Worm (Caenorhabditis elegans) whole organism, L3 larva: ENCODE data around the gene parp-2.
A peak's percentile ranks its signal among the peaks of the same experiment; 100 is the strongest.

ENCODE experiments used
- R02D3.7 ChIP-seq: fragments of 150-350 bp; optimal IDR thresholded peaks from 2 replicates; lab custom pipeline; 2014; ENCODE audit warnings: missing biosample characterization, missing genetic modification characterization
- ZK546.5 ChIP-seq: sonication (generic microtip); optimal IDR thresholded peaks from 2 replicates; lab custom pipeline; 2017; ENCODE audit warnings: missing biosample characterization, missing genetic modification characterization
- aly-2 ChIP-seq: fragments of 150-350 bp; optimal IDR thresholded peaks from 2 replicates; lab custom pipeline; 2014; ENCODE audit warnings: missing biosample characterization, missing genetic modification characterization
- ama-1 ChIP-seq: fragments of 150-350 bp; optimal IDR thresholded peaks from 2 replicates; lab custom pipeline; 2018
- ceh-28 ChIP-seq: fragments of 150-350 bp; optimal IDR thresholded peaks from 2 replicates; lab custom pipeline; 2014; ENCODE audit warnings: missing biosample characterization, missing genetic modification reagents, missing genetic modification characterization
- ceh-82 ChIP-seq: fragments of 150-350 bp; optimal IDR thresholded peaks from 2 replicates; lab custom pipeline; 2014; ENCODE audit warnings: missing biosample characterization, missing genetic modification characterization
- daf-12 ChIP-seq: fragments of 150-350 bp; optimal IDR thresholded peaks from 2 replicates; lab custom pipeline; 2014; ENCODE audit warnings: missing biosample characterization, missing genetic modification reagents, missing genetic modification characterization
- egl-27 ChIP-seq: sonication (generic microtip); optimal IDR thresholded peaks from 4 replicates; lab custom pipeline; 2017; ENCODE audit warnings: missing biosample characterization, missing genetic modification reagents, missing genetic modification characterization
- egl-5 ChIP-seq: fragments of 150-350 bp; optimal IDR thresholded peaks from 2 replicates; lab custom pipeline; 2017; ENCODE audit warnings: missing biosample characterization, missing genetic modification reagents, missing genetic modification characterization, inconsistent platforms
- elt-1 ChIP-seq: fragments of 150-350 bp; optimal IDR thresholded peaks from 2 replicates; lab custom pipeline; 2014; ENCODE audit warnings: missing biosample characterization, missing genetic modification characterization
- elt-2 ChIP-seq: sonication (generic microtip); optimal IDR thresholded peaks from 2 replicates; lab custom pipeline; 2016; ENCODE audit warnings: missing genetic modification reagents, mild to moderate bottlenecking, missing genetic modification characterization, missing compliant biosample characterization
- elt-3 ChIP-seq, 3 experiments: fragments of 150-350 bp in 1 of 3; sonication (generic microtip) in 2 of 3; optimal IDR thresholded peaks; 2 replicates in 2 of 3; 4 replicates in 1 of 3; lab custom pipeline; 2014 to 2017; ENCODE audit warnings: missing biosample characterization in 3 of 3, missing genetic modification characterization in 3 of 3
- eor-1 ChIP-seq, 2 experiments: fragments of 150-350 bp; optimal IDR thresholded peaks; 2 replicates each; lab custom pipeline; 2014 to 2018; ENCODE audit warnings: missing biosample characterization in 2 of 2, missing genetic modification characterization in 2 of 2
- fos-1 ChIP-seq: fragments of 150-350 bp; optimal IDR thresholded peaks from 2 replicates; lab custom pipeline; 2014; ENCODE audit warnings: missing biosample characterization, missing genetic modification characterization
- hmg-11 ChIP-seq: sonication (generic microtip); optimal IDR thresholded peaks from 2 replicates; lab custom pipeline; 2016; ENCODE audit warnings: missing genetic modification characterization, missing compliant biosample characterization
- lin-15B ChIP-seq: fragments of 150-350 bp; optimal IDR thresholded peaks from 2 replicates; lab custom pipeline; 2014; ENCODE audit warnings: missing biosample characterization, missing genetic modification characterization
- lin-39 ChIP-seq: fragments of 150-350 bp; optimal IDR thresholded peaks from 2 replicates; lab custom pipeline; 2018; ENCODE audit warnings: missing biosample characterization, missing genetic modification reagents, missing genetic modification characterization
- lsy-12 ChIP-seq: sonication (generic microtip); optimal IDR thresholded peaks from 2 replicates; lab custom pipeline; 2016; ENCODE audit warnings: mild to moderate bottlenecking, missing genetic modification characterization, missing compliant biosample characterization
- mdl-1 ChIP-seq: fragments of 150-350 bp; optimal IDR thresholded peaks from 2 replicates; lab custom pipeline; 2014; ENCODE audit warnings: missing biosample characterization, missing genetic modification characterization
- mml-1 ChIP-seq: fragments of 150-350 bp; sonication (generic microtip); optimal IDR thresholded peaks from 3 replicates; lab custom pipeline; 2014; ENCODE audit warnings: missing biosample characterization, missing genetic modification characterization
- nfya-1 ChIP-seq: sonication (generic microtip); optimal IDR thresholded peaks from 2 replicates; lab custom pipeline; 2017; ENCODE audit warnings: missing genetic modification characterization, mild to moderate bottlenecking, missing compliant biosample characterization, antibody characterized with exemption, moderate library complexity; ENCODE audit not compliant: insufficient read depth
- nhr-11 ChIP-seq: fragments of 150-350 bp; optimal IDR thresholded peaks from 2 replicates; lab custom pipeline; 2014; ENCODE audit warnings: missing biosample characterization, missing genetic modification characterization
- nhr-12 ChIP-seq: fragments of 150-350 bp; optimal IDR thresholded peaks from 2 replicates; lab custom pipeline; 2014; ENCODE audit warnings: missing biosample characterization, missing genetic modification characterization
- nhr-23 ChIP-seq: fragments of 150-350 bp; optimal IDR thresholded peaks from 2 replicates; lab custom pipeline; 2014; ENCODE audit warnings: missing biosample characterization, missing genetic modification reagents, missing genetic modification characterization
- nhr-237 ChIP-seq: fragments of 150-350 bp; optimal IDR thresholded peaks from 2 replicates; lab custom pipeline; 2014; ENCODE audit warnings: missing biosample characterization, missing genetic modification characterization
- nhr-25 ChIP-seq: sonication (generic microtip); optimal IDR thresholded peaks from 2 replicates; lab custom pipeline; 2017; ENCODE audit warnings: missing biosample characterization, missing genetic modification characterization
- nhr-28 ChIP-seq: fragments of 150-350 bp; optimal IDR thresholded peaks from 2 replicates; lab custom pipeline; 2014; ENCODE audit warnings: missing biosample characterization, missing genetic modification characterization
- nhr-43 ChIP-seq: sonication (generic microtip); optimal IDR thresholded peaks from 2 replicates; lab custom pipeline; 2016; ENCODE audit warnings: mild to moderate bottlenecking, missing genetic modification characterization, missing compliant biosample characterization; ENCODE audit not compliant: poor library complexity, severe bottlenecking
- nhr-67 ChIP-seq: fragments of 150-350 bp; optimal IDR thresholded peaks from 2 replicates; lab custom pipeline; 2014; ENCODE audit warnings: missing biosample characterization, missing genetic modification characterization
- nhr-76 ChIP-seq: fragments of 150-350 bp; sonication (generic microtip); optimal IDR thresholded peaks from 5 replicates; lab custom pipeline; 2014; ENCODE audit warnings: missing biosample characterization, missing genetic modification characterization
- pqm-1 ChIP-seq: fragments of 150-350 bp; optimal IDR thresholded peaks from 2 replicates; lab custom pipeline; 2017; ENCODE audit warnings: missing biosample characterization, missing genetic modification characterization, inconsistent platforms
- skn-1 ChIP-seq: fragments of 150-350 bp; optimal IDR thresholded peaks from 2 replicates; lab custom pipeline; 2014; ENCODE audit warnings: missing biosample characterization, missing genetic modification characterization
- tbx-2 ChIP-seq: sonication (generic microtip); optimal IDR thresholded peaks from 2 replicates; lab custom pipeline; 2016; ENCODE audit warnings: mild to moderate bottlenecking, missing genetic modification characterization, missing compliant biosample characterization
- unc-39 ChIP-seq: sonication (generic microtip); optimal IDR thresholded peaks from 4 replicates; lab custom pipeline; 2017; ENCODE audit warnings: missing biosample characterization, missing genetic modification characterization
- unc-62 ChIP-seq: fragments of 150-350 bp; sonication (generic microtip); optimal IDR thresholded peaks from 4 replicates; lab custom pipeline; 2014; ENCODE audit warnings: missing biosample characterization, missing genetic modification reagents, missing genetic modification characterization
- zag-1 ChIP-seq: fragments of 150-350 bp; optimal IDR thresholded peaks from 2 replicates; lab custom pipeline; 2014; ENCODE audit warnings: missing biosample characterization, missing genetic modification characterization
- ztf-11 ChIP-seq: fragments of 150-350 bp; optimal IDR thresholded peaks from 2 replicates; lab custom pipeline; 2014; ENCODE audit warnings: missing biosample characterization, missing genetic modification characterization
- ztf-4 ChIP-seq: fragments of 150-350 bp; optimal IDR thresholded peaks from 2 replicates; lab custom pipeline; 2014; ENCODE audit warnings: missing biosample characterization, missing genetic modification characterization

Gene parp-2

DNA sequence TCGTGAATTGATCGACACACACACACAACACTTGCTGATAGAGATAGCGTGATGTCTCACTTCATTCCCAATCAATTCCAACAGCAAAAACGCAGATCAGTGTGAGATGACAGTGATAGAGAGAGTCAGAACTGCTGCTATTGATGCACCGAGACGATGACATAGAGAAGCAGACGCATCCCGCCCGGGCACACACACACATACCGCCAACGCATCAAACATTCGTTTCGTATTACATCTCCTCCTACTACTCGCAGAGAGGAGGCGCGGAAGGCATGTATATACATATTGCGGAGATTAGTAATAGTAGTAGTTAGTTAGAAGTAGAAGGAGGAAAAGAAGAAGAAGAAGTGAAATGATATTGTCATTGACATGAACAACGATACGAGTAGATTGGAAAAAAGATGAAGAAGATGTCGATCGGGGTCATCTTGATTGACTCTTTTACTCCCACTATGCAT lies 26.6 kb downstream of the parp-2 start (continued):
- no peak for TF ChIP-seq egl-5 (tag; lab: Kevin White, UChicago)
- TF ChIP-seq pqm-1 (tag; lab: Kevin White, UChicago): peak; percentile 44
- no peak for TF ChIP-seq hmg-11 (tag; lab: Kevin White, UChicago)
- TF ChIP-seq skn-1: no peak
- no peak for TF ChIP-seq nhr-237 (tag; lab: Kevin White, UChicago)
- TF ChIP-seq nhr-67 (tag; lab: Kevin White, UChicago): no peak
- no peak for TF ChIP-seq nhr-28 (tag; lab: Kevin White, UChicago)
- TF ChIP-seq mdl-1: peak; percentile 18
- TF ChIP-seq unc-62 (GFP tag; lab: Kevin White, UChicago): no peak
- peak; percentile 4 for TF ChIP-seq lsy-12 (tag; lab: Kevin White, UChicago)
- no peak for TF ChIP-seq tbx-2 (tag; lab: Kevin White, UChicago)
- peak; percentile 70 for TF ChIP-seq nhr-23
- TF ChIP-seq nhr-43: no peak
- TF ChIP-seq nhr-12: no peak
- peak; percentile 40 for TF ChIP-seq ceh-82 (tag; lab: Kevin White, UChicago)
- TF ChIP-seq aly-2 (tag; lab: Kevin White, UChicago): no peak

DNA sequence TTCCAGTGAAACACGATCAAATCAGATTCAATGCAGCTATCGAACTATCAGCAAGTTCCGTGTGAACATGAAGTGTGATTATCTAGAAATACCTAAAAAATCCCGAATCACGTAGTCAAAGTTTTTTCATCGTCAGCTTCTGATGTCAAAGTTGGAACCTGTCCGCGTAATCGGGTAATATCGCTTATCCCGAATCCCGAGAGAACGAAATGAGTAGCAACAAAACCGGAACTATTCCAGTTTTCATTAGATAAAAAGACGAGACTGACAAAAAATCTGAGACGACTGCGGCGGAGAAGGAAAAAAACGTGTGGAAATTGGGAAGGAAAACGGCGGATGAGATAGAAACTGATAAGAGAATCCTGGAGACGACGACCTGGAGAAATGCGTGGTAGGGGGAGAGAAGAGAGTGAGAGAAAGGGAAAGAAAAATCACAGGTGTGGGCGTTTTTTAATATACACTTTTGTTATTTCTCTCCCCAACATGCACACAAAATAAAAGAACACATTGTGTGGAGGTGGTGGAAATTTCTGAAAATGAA lies 27.2 kb downstream of the parp-2 start:
- TF ChIP-seq daf-12 (tag; lab: Kevin White, UChicago) (no peak), nhr-43 (no peak), aly-2 (tag; lab: Kevin White, UChicago) (no peak), lin-15B (tag; lab: Kevin White, UChicago) (no peak), ama-1 (lab: Kevin White, UChicago) (peak; percentile 81), elt-1 (no peak), elt-3 (tag; optimal IDR thresholded peaks at IDR 0.05; lab: Kevin White, UChicago) (peak in 1 of 3 experiments; percentile 43), ceh-28 (no peak), nfya-1 (tag; lab: Kevin White, UChicago) (peak; percentile 43), nhr-23 (peak; percentile 10), nhr-237 (tag; lab: Kevin White, UChicago) (no peak), fos-1 (tag; lab: Kevin White, UChicago) (no peak), eor-1 (tag; optimal IDR thresholded peaks at IDR 0.05; lab: Kevin White, UChicago) (no peak), elt-2 (tag; lab: Kevin White, UChicago) (peak; percentile 68), zag-1 (tag; lab: Kevin White, UChicago) (no peak), nhr-11 (tag; lab: Kevin White, UChicago) (no peak), egl-5 (tag; lab: Kevin White, UChicago) (no peak)
- TF ChIP-seq, all 47 proteins: peak for 5

DNA sequence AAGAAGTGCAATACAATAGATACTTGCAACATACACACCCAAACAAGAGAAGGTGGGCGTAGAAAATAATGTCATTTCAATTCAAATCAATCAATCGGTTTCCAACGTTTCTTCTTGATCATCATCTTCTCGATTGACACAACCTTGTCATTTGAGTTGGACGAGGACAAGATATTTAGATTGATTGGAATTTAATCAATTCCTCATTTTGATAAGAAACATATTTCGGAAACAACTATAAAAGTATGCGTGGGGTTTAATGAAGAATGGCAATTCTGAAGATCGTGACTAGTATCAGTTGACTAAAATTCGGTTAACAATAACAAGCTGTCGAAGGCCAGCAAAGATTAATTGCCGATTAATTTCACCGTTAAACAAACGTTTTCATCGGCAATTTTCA lies 27.8 kb downstream of the parp-2 start:
- TF ChIP-seq unc-39 (tag; lab: Kevin White, UChicago): no peak
- TF ChIP-seq fos-1 (tag; lab: Kevin White, UChicago): no peak
- no peak for TF ChIP-seq mml-1 (tag; lab: Kevin White, UChicago)
- TF ChIP-seq ceh-28: no peak
- no peak for TF ChIP-seq egl-27 (tag; lab: Kevin White, UChicago)
- TF ChIP-seq R02D3.7 (tag; lab: Kevin White, UChicago): no peak
- no peak for TF ChIP-seq ztf-11
- TF ChIP-seq daf-12 (tag; lab: Kevin White, UChicago): no peak
- TF ChIP-seq ceh-82 (tag; lab: Kevin White, UChicago): no peak
- TF ChIP-seq lin-39 (tag; lab: Kevin White, UChicago): no peak
- TF ChIP-seq eor-1 (tag; optimal IDR thresholded peaks at IDR 0.05; lab: Kevin White, UChicago): no peak
- TF ChIP-seq nhr-76: no peak
- peak; percentile 10 for TF ChIP-seq nhr-23
- no peak for TF ChIP-seq ZK546.5 (tag; lab: Kevin White, UChicago)
- TF ChIP-seq nhr-25 (tag; lab: Kevin White, UChicago): peak; percentile 59
- TF ChIP-seq nhr-11 (tag; lab: Kevin White, UChicago): no peak
- TF ChIP-seq nhr-67 (tag; lab: Kevin White, UChicago): no peak
- peak; percentile 24 for TF ChIP-seq elt-1
- no peak for TF ChIP-seq ztf-4 (tag; lab: Kevin White, UChicago)
- TF ChIP-seq nhr-43: peak; percentile 46
